Worm (Caenorhabditis elegans): ENCODE results near the gene ulp-2.

ulp-2 gene

DNA sequence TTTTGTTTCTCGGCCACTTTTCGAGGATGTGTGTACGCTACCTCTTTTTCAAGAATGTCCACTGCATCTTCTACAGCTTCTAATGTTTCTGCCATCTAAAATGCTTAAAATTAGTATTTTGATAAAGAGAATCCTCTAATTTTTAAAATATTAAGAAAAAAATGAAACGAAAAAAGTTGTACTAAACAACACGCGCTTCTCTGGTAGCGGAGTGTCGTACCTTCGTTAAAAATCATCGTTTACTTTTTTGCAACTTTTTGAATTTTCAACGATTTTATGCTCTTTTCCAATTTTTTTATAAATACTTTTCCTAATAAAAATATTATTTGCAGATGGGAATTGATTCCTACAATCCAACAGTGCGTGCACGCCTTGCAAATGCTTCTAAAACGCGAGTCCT, 14.0 kb downstream of the ulp-2 start, which contains the start of the genes gldi-11 and ZK546.2 (continued):
- no peak for TF ChIP-seq nhr-11 (tag; optimal IDR thresholded peaks at IDR 0.05)
- peak in 1 of 3 experiments; percentile 14 for TF ChIP-seq dpl-1 (GFP tag; optimal IDR thresholded peaks at IDR 0.05)
- no peak for TF ChIP-seq egl-13 (tag; optimal IDR thresholded peaks at IDR 0.05)
- no peak for TF ChIP-seq lin-39 (tag; optimal IDR thresholded peaks at IDR 0.05)
- no peak for TF ChIP-seq jun-1 (tag; optimal IDR thresholded peaks at IDR 0.05)
- no peak for TF ChIP-seq egl-27 (tag; optimal IDR thresholded peaks at IDR 0.05)
- no peak for TF ChIP-seq unc-98 (GFP tag; IDR thresholded peaks at IDR 0.05)
- TF ChIP-seq ceh-90 (tag; optimal IDR thresholded peaks at IDR 0.05), result no peak
- TF ChIP-seq fkh-8 (tag; optimal IDR thresholded peaks at IDR 0.05), result no peak
- TF ChIP-seq aha-1 (tag; optimal IDR thresholded peaks at IDR 0.05), result no peak
- TF ChIP-seq grh-1 (GFP tag; IDR thresholded peaks at IDR 0.05), result no peak
- TF ChIP-seq lsy-2 (tag; optimal IDR thresholded peaks at IDR 0.05), result peak in 1 of 2 experiments; percentile 46
- no peak for TF ChIP-seq vab-15 (tag; optimal IDR thresholded peaks at IDR 0.05)
- no peak for TF ChIP-seq mep-1 (tag; optimal IDR thresholded peaks at IDR 0.05)
- no peak for TF ChIP-seq lir-3 (tag; optimal IDR thresholded peaks at IDR 0.05; ENCODE audit: poor library complexity)
- TF ChIP-seq ets-5 (GFP tag; IDR thresholded peaks at IDR 0.05), result no peak
- peak; percentile 1 for TF ChIP-seq elt-2 (tag; optimal IDR thresholded peaks at IDR 0.05)

DNA sequence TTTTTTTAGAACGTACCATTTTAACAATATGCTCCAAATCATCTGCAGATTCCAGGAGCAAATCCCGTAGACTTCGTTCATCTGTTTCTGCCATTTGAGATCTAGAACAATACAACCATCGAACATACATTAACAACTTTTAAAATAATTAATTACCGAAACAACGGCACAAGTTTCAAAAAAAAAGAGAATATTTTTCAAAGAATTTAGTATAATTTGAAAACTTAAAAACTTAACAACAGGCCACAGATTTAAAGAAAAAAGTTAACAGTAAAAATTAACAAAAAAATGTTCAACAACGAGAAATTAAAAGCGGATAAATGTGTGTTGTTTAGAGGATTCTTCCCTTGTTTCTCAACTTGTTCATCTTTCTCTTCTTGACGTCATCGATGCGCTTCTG, 15.8 kb downstream of the ulp-2 start, which contains the start of gene mdt-4:
Gene mdt-4 (minus strand): TSS at position 101 of the 400 bp plus-strand sequence.
- TF ChIP-seq nhr-84 (tag; optimal IDR thresholded peaks at IDR 0.05) (no peak), C34B4.2 (tag; optimal IDR thresholded peaks at IDR 0.05) (no peak), ztf-4 (tag; optimal IDR thresholded peaks at IDR 0.05) (no peak), irx-1 (tag; optimal IDR thresholded peaks at IDR 0.05) (no peak)

DNA sequence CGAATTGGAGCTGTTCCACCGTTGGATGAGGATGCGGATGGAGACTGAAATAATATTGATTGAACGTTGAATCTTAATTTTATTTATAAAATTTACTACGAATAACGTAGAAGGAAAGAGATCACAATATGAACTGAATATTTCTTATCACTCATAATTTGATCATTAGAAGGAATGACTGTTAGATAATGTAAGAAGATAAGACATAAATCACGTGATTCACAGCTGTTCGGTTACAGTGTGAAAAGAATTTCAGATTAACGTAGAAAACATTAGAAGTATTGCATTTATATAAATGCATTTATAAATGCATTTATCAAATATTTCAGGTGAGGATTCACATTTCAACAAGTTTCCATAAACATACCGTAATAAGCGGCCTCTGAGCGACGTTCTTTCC, 16.8 kb downstream of the ulp-2 start:
- TF ChIP-seq nhr-20 (tag; optimal IDR thresholded peaks at IDR 0.05) (no peak), tlp-1 (tag; optimal IDR thresholded peaks at IDR 0.05) (peak; percentile 83), elt-3 (tag; optimal IDR thresholded peaks at IDR 0.05) (peak in 1 of 6 experiments; percentile 32), elt-2 (tag; optimal IDR thresholded peaks at IDR 0.05) (peak; percentile 94)

DNA sequence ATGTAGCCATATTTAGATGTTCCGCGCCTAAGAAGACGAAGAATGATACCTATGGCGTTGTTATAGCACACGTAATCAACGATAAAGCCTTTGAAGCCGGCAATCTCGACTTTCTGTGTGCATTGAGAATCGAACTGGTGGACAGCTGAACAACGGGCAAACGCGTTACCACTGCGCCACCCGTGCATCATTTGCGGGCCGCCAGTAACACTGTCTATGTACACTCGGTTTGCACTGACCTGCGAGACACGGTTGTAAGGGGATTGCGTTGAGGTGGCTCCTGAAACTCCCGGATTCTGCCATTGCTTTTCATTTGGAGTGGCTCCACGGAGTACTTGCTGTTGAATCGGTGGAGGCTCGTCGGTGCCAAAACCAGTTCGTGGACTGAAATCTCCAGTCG, 17.3 kb downstream of the ulp-2 start:
- no peak for TF ChIP-seq pax-3 (tag; optimal IDR thresholded peaks at IDR 0.05)
- TF ChIP-seq mdl-1 (tag; optimal IDR thresholded peaks at IDR 0.05), result peak in 1 of 2 experiments; percentile 64
- no peak for TF ChIP-seq tlp-1 (tag; optimal IDR thresholded peaks at IDR 0.05)
- peak; percentile 66 for TF ChIP-seq snu-23 (GFP tag; optimal IDR thresholded peaks at IDR 0.05)
- no peak for TF ChIP-seq ceh-88 (GFP tag; IDR thresholded peaks at IDR 0.05)
- TF ChIP-seq fos-1 (tag; optimal IDR thresholded peaks at IDR 0.05), result no peak
- no peak for TF ChIP-seq fkh-8 (tag; optimal IDR thresholded peaks at IDR 0.05)
- peak; percentile 72 for TF ChIP-seq C16A3.4 (tag; optimal IDR thresholded peaks at IDR 0.05)
- no peak for TF ChIP-seq alr-1 (tag; optimal IDR thresholded peaks at IDR 0.05; ENCODE audit: borderline replicate concordance)
- peak; percentile 62 for TF ChIP-seq ama-1 (optimal IDR thresholded peaks at IDR 0.05)
- peak; percentile 74 for TF ChIP-seq rnt-1 (tag; optimal IDR thresholded peaks at IDR 0.05)
- no peak for TF ChIP-seq sox-4 (tag; optimal IDR thresholded peaks at IDR 0.05)
- no peak for TF ChIP-seq F16B12.6 (tag; optimal IDR thresholded peaks at IDR 0.05)
- TF ChIP-seq xbp-1 (tag; optimal IDR thresholded peaks at IDR 0.05), result peak; percentile 44
- no peak for TF ChIP-seq pqm-1 (tag; optimal IDR thresholded peaks at IDR 0.05)
- peak; percentile 43 for TF ChIP-seq mep-1 (tag; optimal IDR thresholded peaks at IDR 0.05)
- peak; percentile 55 for TF ChIP-seq nhr-90 (tag; optimal IDR thresholded peaks at IDR 0.05; ENCODE audit: poor library complexity)
- TF ChIP-seq nhr-19 (GFP tag; conservative IDR thresholded peaks at IDR 0.05), result peak; percentile 57
- no peak for TF ChIP-seq aly-2 (tag; optimal IDR thresholded peaks at IDR 0.05)
- no peak for TF ChIP-seq ztf-11 (tag; optimal IDR thresholded peaks at IDR 0.05)
- TF ChIP-seq lir-3 (tag; optimal IDR thresholded peaks at IDR 0.05; ENCODE audit: poor library complexity), result peak; percentile 36
- TF ChIP-seq hlh-4 (tag; optimal IDR thresholded peaks at IDR 0.05), result no peak
- TF ChIP-seq lsy-2 (tag; optimal IDR thresholded peaks at IDR 0.05), result peak; percentile 6 to 28
- peak; percentile 31 for TF ChIP-seq dsc-1 (tag; optimal IDR thresholded peaks at IDR 0.05)
- TF ChIP-seq nhr-76 (tag; optimal IDR thresholded peaks at IDR 0.05), result no peak
- TF ChIP-seq hlh-17 (GFP tag; optimal IDR thresholded peaks at IDR 0.05; ENCODE audit: borderline replicate concordance), result no peak
- TF ChIP-seq hpl-2 (GFP tag; optimal IDR thresholded peaks at IDR 0.05), result no peak
- peak; percentile 39 for TF ChIP-seq swsn-7 (tag; optimal IDR thresholded peaks at IDR 0.05)

Data from whole organism, L1 larva.